Worm (Caenorhabditis elegans): ENCODE results near the gene grd-8.
A peak's percentile ranks its signal among the peaks of the same experiment; 100 is the strongest.

grd-8 gene

DNA sequence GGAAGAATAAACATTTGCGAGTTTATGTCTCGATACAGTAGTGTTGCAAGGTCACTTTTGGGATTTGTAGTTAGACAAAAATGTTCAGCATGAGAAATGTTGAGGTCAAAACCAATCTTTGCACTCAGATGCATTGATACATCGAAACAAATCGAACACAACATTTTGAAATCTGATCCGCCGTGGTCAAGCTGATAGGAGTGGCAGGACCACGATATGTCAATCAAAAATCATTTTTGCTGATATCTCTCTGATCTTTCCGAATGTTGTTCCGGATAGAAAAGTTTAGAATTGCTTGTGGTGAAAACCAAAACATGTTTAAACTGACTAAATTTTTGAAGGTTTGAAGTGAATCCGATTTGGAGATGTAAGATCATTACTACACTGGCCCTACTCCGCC, 16.5 kb upstream of the grd-8 start:
- TF ChIP-seq F13H6.1 (tag; optimal IDR thresholded peaks at IDR 0.05) = peak; percentile 4
- TF ChIP-seq blmp-1 (tag; optimal IDR thresholded peaks at IDR 0.05; ENCODE audit: insufficient read depth) = no peak
- no peak for TF ChIP-seq ztf-4 (tag; optimal IDR thresholded peaks at IDR 0.05)

DNA sequence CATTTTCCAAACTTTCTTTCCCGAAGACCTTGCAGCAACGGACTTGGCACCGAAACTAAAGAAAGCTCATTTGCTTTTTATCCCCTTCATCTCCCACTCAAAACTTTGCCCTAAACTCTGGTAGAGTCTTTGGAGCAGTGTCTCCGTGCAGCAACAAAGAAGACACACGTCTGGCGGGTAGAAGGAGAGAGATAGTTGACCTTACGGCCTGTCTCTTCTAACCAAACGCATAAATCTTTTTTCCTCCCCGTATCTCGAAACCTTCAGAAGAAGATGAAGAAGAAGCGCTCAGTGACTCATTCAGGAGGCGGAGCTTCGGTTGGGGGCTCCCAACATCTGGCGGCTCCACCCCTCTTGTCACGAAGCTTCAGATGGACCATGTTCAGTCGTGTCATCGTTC, 16.0 kb upstream of the grd-8 start:
- TF ChIP-seq ceh-16 (tag; optimal IDR thresholded peaks at IDR 0.05) (no peak), skn-1 (tag; optimal IDR thresholded peaks at IDR 0.05) (no peak), gmeb-1 (tag; optimal IDR thresholded peaks at IDR 0.05) (no peak), nhr-77 (tag; optimal IDR thresholded peaks at IDR 0.05) (no peak), ZK546.5 (tag; optimal IDR thresholded peaks at IDR 0.05) (no peak), peb-1 (tag; optimal IDR thresholded peaks at IDR 0.05) (no peak), ama-1 (optimal IDR thresholded peaks at IDR 0.05) (no peak), egl-27 (tag; optimal IDR thresholded peaks at IDR 0.05) (no peak), unc-39 (tag; optimal IDR thresholded peaks at IDR 0.05) (no peak), ztf-1 (GFP tag; conservative IDR thresholded peaks at IDR 0.05) (no peak), elt-3 (tag; optimal IDR thresholded peaks at IDR 0.05) (no peak)

DNA sequence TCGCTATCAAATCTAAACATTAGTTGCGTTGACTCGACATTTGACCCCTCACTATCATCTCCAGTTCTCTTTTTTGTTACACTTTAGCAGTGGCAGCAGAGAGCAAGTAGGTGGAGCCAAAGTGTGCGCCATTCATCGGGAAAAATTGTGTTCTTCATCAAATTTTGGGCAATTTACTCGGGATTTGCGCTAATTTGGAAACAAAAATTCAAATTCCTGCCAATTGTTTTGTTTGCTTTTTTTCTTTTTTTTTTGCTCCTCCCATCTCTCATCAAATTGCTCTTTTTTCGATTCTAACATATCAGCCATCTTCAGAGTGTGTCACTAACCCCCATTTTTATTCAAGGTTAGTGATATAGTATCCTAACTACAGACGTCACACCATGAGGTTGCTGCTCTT, 15.4 kb upstream of the grd-8 start, which contains the start of gene mig-6:
TSS of gene mig-6 (plus strand) at position 301 of the 400 bp plus-strand sequence.
- TF ChIP-seq nhr-21 (tag; optimal IDR thresholded peaks at IDR 0.05) = no peak
- TF ChIP-seq lsy-2 (tag; optimal IDR thresholded peaks at IDR 0.05) = no peak
- TF ChIP-seq unc-55 (GFP tag; optimal IDR thresholded peaks at IDR 0.05) = no peak
- no peak for TF ChIP-seq mbf-1 (tag; optimal IDR thresholded peaks at IDR 0.05)
- TF ChIP-seq nhr-25 (tag; optimal IDR thresholded peaks at IDR 0.05) = no peak
- TF ChIP-seq elt-1 (tag; optimal IDR thresholded peaks at IDR 0.05) = no peak
- TF ChIP-seq sma-3 (GFP tag; optimal IDR thresholded peaks at IDR 0.05) = no peak
- no peak for TF ChIP-seq aly-2 (tag; optimal IDR thresholded peaks at IDR 0.05)
- TF ChIP-seq dmd-4 (tag; optimal IDR thresholded peaks at IDR 0.05) = no peak
- TF ChIP-seq nhr-129 (tag; optimal IDR thresholded peaks at IDR 0.05) = no peak
- TF ChIP-seq blmp-1 (tag; optimal IDR thresholded peaks at IDR 0.05; ENCODE audit: insufficient read depth) = no peak
- TF ChIP-seq F13H6.1 (tag; optimal IDR thresholded peaks at IDR 0.05) = no peak
- no peak for TF ChIP-seq ama-1 (optimal IDR thresholded peaks at IDR 0.05)
- TF ChIP-seq ztf-11 (tag; optimal IDR thresholded peaks at IDR 0.05) = no peak
- no peak for TF ChIP-seq ztf-4 (tag; optimal IDR thresholded peaks at IDR 0.05)
- TF ChIP-seq ceh-82 (tag; optimal IDR thresholded peaks at IDR 0.05) = no peak
- no peak for TF ChIP-seq Y55F3AM.14 (GFP tag; optimal IDR thresholded peaks at IDR 0.05)
- no peak for TF ChIP-seq peb-1 (tag; optimal IDR thresholded peaks at IDR 0.05)

DNA sequence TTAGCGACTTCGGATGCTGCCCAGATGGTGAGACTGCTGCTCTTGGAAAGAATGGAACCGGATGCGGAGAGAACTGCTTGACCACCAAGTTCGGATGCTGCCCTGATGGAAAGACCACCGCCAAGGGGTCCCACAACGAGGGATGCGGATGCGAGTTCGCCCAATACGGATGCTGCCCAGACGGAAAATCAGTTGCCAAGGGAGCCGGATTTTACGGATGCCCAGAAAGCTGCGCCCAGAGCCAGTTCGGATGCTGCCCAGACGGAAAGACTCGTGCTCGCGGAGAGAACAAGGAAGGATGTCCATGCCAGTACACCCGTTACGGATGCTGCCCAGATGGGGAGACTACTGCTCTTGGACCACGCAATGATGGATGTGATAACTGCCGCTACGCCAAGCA, 11.4 kb upstream of the grd-8 start:
- TF ChIP-seq blmp-1 (tag; optimal IDR thresholded peaks at IDR 0.05; ENCODE audit: insufficient read depth) = no peak
- no peak for TF ChIP-seq sem-4 (tag; optimal IDR thresholded peaks at IDR 0.05)
- TF ChIP-seq nhr-77 (tag; optimal IDR thresholded peaks at IDR 0.05) = no peak
- no peak for TF ChIP-seq R02D3.7 (tag; optimal IDR thresholded peaks at IDR 0.05)
- no peak for TF ChIP-seq elt-3 (tag; optimal IDR thresholded peaks at IDR 0.05)
- TF ChIP-seq dmd-4 (tag; optimal IDR thresholded peaks at IDR 0.05) = no peak
- no peak for TF ChIP-seq alr-1 (tag; optimal IDR thresholded peaks at IDR 0.05)
- TF ChIP-seq nhr-21 (tag; optimal IDR thresholded peaks at IDR 0.05) = no peak
- TF ChIP-seq crh-2 (tag; optimal IDR thresholded peaks at IDR 0.05) = no peak
- no peak for TF ChIP-seq nhr-10 (tag; optimal IDR thresholded peaks at IDR 0.05)
- no peak for TF ChIP-seq gmeb-1 (tag; optimal IDR thresholded peaks at IDR 0.05)
- no peak for TF ChIP-seq ama-1 (optimal IDR thresholded peaks at IDR 0.05)
- TF ChIP-seq ceh-16 (tag; optimal IDR thresholded peaks at IDR 0.05) = no peak
- TF ChIP-seq peb-1 (tag; optimal IDR thresholded peaks at IDR 0.05) = no peak

DNA sequence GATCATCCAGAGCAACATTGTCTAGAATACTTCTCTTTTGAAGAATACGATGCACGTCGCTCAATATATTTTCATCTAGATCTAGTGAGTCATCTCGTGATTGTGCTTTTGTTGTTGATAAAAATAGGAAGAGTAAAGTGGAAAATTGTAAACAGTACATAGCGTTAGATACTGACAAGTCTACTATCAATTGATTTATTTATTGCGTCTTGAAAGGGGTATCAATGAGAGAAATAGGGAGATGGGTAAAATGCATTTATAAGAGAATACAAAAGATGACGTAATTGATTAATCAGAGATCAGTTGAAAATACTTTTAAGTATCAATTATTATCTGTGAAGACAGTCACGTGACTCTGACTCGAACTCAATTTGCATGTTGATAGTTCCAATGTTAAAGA, 5.4 kb upstream of the grd-8 start, which contains the start of gene txt-5:
TSS of gene txt-5 (minus strand) at position 224 of the 400 bp plus-strand sequence.
- no peak for TF ChIP-seq nhr-6 (tag; optimal IDR thresholded peaks at IDR 0.05)
- peak; percentile 29 for TF ChIP-seq gmeb-1 (tag; optimal IDR thresholded peaks at IDR 0.05)
- peak; percentile 20 for TF ChIP-seq nhr-21 (tag; optimal IDR thresholded peaks at IDR 0.05)
- peak; percentile 28 for TF ChIP-seq fos-1 (tag; optimal IDR thresholded peaks at IDR 0.05)
- TF ChIP-seq C34F6.9 (tag; optimal IDR thresholded peaks at IDR 0.05) = no peak
- TF ChIP-seq nhr-129 (tag; optimal IDR thresholded peaks at IDR 0.05) = peak; percentile 39
- TF ChIP-seq sma-3 (GFP tag; optimal IDR thresholded peaks at IDR 0.05) = peak; percentile 77
- TF ChIP-seq crh-2 (tag; optimal IDR thresholded peaks at IDR 0.05) = peak; percentile 53
- no peak for TF ChIP-seq dmd-4 (tag; optimal IDR thresholded peaks at IDR 0.05)
- TF ChIP-seq sma-9 (GFP tag; optimal IDR thresholded peaks at IDR 0.05) = peak; percentile 19
- no peak for TF ChIP-seq sma-9 (tag; optimal IDR thresholded peaks at IDR 0.05)
- peak; percentile 26 for TF ChIP-seq ama-1 (optimal IDR thresholded peaks at IDR 0.05)
- peak; percentile 44 for TF ChIP-seq nhr-25 (tag; optimal IDR thresholded peaks at IDR 0.05)

Data from whole organism, L2 larva.